Worm (Caenorhabditis elegans) whole organism, L3 larva: ENCODE measurements around the gene atgp-2.

Experiments used
- daf-12 ChIP-seq: fragments of 150-350 bp; optimal IDR thresholded peaks from 2 replicates; lab custom pipeline; 2014; ENCODE audit warnings: missing biosample characterization, missing genetic modification reagents, missing genetic modification characterization
- elt-2 ChIP-seq: sonication (generic microtip); optimal IDR thresholded peaks from 2 replicates; lab custom pipeline; 2016; ENCODE audit warnings: missing genetic modification reagents, mild to moderate bottlenecking, missing genetic modification characterization, missing compliant biosample characterization
- jun-1 ChIP-seq: fragments of 150-350 bp; optimal IDR thresholded peaks from 2 replicates; lab custom pipeline; 2014; ENCODE audit warnings: missing biosample characterization, missing genetic modification reagents, missing genetic modification characterization
- nfya-1 ChIP-seq: sonication (generic microtip); optimal IDR thresholded peaks from 2 replicates; lab custom pipeline; 2017; ENCODE audit warnings: missing genetic modification characterization, mild to moderate bottlenecking, missing compliant biosample characterization, antibody characterized with exemption, moderate library complexity; ENCODE audit not compliant: insufficient read depth
- nhr-12 ChIP-seq: fragments of 150-350 bp; optimal IDR thresholded peaks from 2 replicates; lab custom pipeline; 2014; ENCODE audit warnings: missing biosample characterization, missing genetic modification characterization
- nhr-237 ChIP-seq: fragments of 150-350 bp; optimal IDR thresholded peaks from 2 replicates; lab custom pipeline; 2014; ENCODE audit warnings: missing biosample characterization, missing genetic modification characterization
- nhr-76 ChIP-seq: fragments of 150-350 bp; sonication (generic microtip); optimal IDR thresholded peaks from 5 replicates; lab custom pipeline; 2014; ENCODE audit warnings: missing biosample characterization, missing genetic modification characterization
- pha-4 ChIP-seq: fragments of 150-350 bp; optimal IDR thresholded peaks from 2 replicates; lab custom pipeline; 2014; ENCODE audit warnings: missing biosample characterization, missing genetic modification reagents, missing genetic modification characterization
- unc-62 ChIP-seq: fragments of 150-350 bp; sonication (generic microtip); optimal IDR thresholded peaks from 4 replicates; lab custom pipeline; 2014; ENCODE audit warnings: missing biosample characterization, missing genetic modification reagents, missing genetic modification characterization

DNA sequence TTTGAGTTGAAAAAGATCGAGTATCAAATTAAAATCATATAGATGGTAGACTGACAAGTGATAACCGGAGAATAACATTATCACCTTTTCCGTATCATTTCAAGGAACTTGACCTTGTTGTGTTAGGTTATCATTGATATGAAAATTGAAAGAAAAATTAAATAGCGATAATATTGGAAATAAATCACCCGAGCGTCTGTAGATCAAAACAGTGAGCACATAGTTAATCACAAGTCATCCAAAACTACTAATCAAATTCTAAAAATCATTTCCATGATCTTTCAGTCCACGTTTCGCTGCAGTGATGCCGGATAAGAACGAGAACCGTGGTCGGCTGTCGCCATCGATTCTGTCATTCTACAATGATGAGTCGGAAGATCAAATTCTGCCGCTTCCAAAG is 24.1 kb downstream of the atgp-2 start:
- TF ChIP-seq elt-2 (tag; lab: Kevin White, UChicago) (no peak), unc-62 (GFP tag; lab: Kevin White, UChicago) (no peak), nhr-76 (tag; lab: Kevin White, UChicago) (no peak), nhr-12 (no peak), nfya-1 (tag; lab: Kevin White, UChicago) (no peak), pha-4 (tag; lab: Kevin White, UChicago) (no peak), daf-12 (tag; lab: Kevin White, UChicago) (no peak), jun-1 (tag; lab: Kevin White, UChicago) (no peak), nhr-237 (tag; lab: Kevin White, UChicago) (no peak)
